Worm (Caenorhabditis elegans): ENCODE data around the gene asp-3.

ce11 chrX:6747906-6748356 is 42.9 kb upstream of the asp-3 start:
- TF ChIP-seq scrt-1 (GFP tag; IDR thresholded peaks at IDR 0.05) (no peak), ceh-13 (GFP tag; optimal IDR thresholded peaks at IDR 0.05) (no peak), F13C5.2 (tag; optimal IDR thresholded peaks at IDR 0.05) (no peak), ama-1 (optimal IDR thresholded peaks at IDR 0.05) (no peak), hnd-1 (tag; optimal IDR thresholded peaks at IDR 0.05) (no peak), ceh-36 (tag; optimal IDR thresholded peaks at IDR 0.05) (no peak)
